Fruit fly (Drosophila melanogaster): Measurements from ENCODE around the gene Ilp2.

Ilp2 gene

DNA sequence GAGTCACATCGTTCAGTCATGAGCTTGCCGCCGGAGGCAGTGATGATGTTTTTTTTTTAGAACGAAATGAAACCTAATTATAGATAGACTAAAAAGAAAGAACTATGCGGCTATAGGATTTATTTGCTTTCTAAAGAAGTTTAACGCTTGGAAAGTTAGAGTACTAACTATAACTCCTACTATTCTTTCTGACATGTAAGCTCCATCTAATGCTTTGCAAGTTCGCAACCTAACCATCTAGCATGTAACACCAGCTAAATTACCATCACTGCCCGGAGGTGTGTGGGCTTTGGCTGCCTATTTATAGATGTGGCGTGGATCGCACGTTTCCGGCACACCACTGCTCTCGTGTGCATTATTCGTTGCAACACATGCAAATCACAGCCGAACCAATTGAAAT, 42.5 kb downstream of the Ilp2 start:
- TF ChIP-seq h (GFP tag; optimal IDR thresholded peaks at IDR 0.05) (no peak), HLH106 (tag; optimal IDR thresholded peaks at IDR 0.05) (no peak), GATAd (GFP tag; optimal IDR thresholded peaks at IDR 0.05) (no peak), sv (GFP tag; optimal IDR thresholded peaks at IDR 0.05) (no peak), Hnf4 (GFP tag; optimal IDR thresholded peaks at IDR 0.05) (no peak), Dfd (GFP tag; optimal IDR thresholded peaks at IDR 0.05) (no peak), lola (GFP tag; optimal IDR thresholded peaks at IDR 0.05) (no peak), Myc (optimal IDR thresholded peaks at IDR 0.05) (no peak), OdsH (GFP tag; optimal IDR thresholded peaks at IDR 0.05) (no peak), dl (GFP tag; optimal IDR thresholded peaks at IDR 0.05; ENCODE audit: insufficient read depth in 1 of 2, partially characterized antibody in 2 of 2) (no peak), fru (GFP tag; optimal IDR thresholded peaks at IDR 0.05) (no peak), pan (optimal IDR thresholded peaks at IDR 0.05) (no peak), CG9705 (GFP tag; optimal IDR thresholded peaks at IDR 0.05) (no peak)

DNA sequence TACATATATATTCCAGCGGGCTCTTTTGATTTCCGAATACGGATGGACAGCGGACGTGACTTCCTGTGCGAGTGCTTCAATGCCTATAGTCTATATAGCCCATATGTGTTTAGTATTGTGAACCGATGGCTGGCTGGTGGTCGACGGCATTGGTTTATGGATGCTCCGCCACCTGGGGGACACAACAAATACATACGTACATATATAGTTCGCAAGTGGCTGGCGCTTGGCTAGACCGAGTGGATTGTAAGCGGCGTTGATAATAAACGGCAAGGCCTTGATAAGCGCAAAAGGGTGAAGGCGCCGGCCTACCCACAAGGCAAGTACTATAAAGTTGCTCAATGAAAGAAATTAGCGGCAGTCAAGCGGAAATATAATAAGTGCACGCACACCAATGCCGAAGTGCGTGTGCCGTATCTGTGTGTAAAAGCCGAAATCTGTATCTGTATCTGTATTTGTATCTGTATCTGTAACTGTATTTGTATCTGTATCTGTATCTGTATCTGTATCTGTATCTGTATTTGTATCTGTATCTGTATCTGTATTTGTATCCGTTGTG, 46.6 kb downstream of the Ilp2 start:
- TF ChIP-seq sage (GFP tag; optimal IDR thresholded peaks at IDR 0.05) = no peak
- TF ChIP-seq Rel (GFP tag; optimal IDR thresholded peaks at IDR 0.05) = no peak
- peak; percentile 21 for TF ChIP-seq Rel (tag; optimal IDR thresholded peaks at IDR 0.05)
- TF ChIP-seq Hr83 (GFP tag; optimal IDR thresholded peaks at IDR 0.05; ENCODE audit: poor library complexity, severe bottlenecking) = no peak
- no peak for TF ChIP-seq dsf (GFP tag; optimal IDR thresholded peaks at IDR 0.05; ENCODE audit: borderline replicate concordance)
- TF ChIP-seq usp (GFP tag; optimal IDR thresholded peaks at IDR 0.05) = no peak
- peak; percentile 11 for TF ChIP-seq sv (GFP tag; optimal IDR thresholded peaks at IDR 0.05)

DNA sequence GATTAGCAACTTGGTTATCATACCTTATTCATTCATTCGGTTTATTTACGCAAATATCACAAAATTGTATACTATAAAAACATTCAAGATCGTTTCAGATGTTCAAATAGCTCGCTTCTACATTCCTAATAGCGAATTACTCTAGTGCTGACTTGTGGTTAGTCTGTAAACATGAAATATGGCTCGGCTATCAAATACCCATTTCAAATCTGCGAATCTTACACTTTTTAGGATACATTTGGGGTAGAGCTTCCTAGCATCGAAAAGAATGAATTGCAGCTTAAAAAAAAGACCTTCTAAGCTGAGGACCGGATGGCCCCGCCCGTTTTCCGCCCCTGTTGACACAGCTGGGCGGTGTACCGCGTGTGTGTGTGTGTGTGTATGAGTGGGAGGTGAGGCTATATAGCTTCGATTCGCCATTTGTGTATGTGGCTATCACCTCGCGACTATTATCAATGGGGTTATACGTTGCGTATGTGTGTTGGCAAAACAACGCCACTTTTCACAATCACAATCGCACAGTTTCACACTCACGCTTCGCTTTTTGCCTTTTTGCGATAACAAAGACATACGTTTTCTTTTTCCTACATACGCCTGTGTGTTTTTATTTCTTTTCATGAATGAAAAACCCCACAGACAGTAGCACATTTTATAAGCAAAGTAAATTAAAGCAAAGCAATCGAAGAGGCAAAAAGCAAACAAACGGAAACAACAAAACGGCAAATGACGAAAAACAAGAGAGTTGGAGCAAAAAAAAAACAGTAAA, 47.3 kb downstream of the Ilp2 start:
- TF ChIP-seq HLH106 (tag; optimal IDR thresholded peaks at IDR 0.05) (no peak), fru (GFP tag; optimal IDR thresholded peaks at IDR 0.05) (no peak), Rel (GFP tag; optimal IDR thresholded peaks at IDR 0.05) (no peak), Rel (tag; optimal IDR thresholded peaks at IDR 0.05) (peak; percentile 89)

DNA sequence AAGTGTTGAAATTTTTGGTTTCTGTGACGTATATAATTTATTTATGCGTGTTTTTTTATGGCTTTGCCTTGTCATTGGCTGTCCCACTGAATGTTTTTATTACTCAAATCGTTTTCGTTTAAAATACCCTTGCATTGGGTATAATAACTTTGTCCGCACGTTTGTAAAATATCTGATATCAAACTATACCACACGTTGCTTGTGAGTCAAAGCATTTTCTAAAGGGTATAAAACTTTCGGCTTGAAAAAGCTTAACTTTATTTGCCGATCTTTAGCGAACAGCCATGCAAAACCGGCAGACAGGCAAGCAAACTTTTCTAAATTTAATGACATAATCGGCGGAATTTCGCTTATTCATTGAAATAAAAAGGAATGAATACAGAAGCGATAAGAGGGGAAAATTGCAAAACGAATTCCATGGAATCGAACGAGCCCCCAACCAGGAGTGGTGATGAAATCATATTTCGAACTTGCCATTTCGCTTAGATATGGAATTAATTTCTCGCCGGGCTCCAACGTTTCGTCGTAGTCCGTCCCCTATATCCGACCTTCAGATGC, 48.0 kb downstream of the Ilp2 start:
- TF ChIP-seq ey (GFP tag; optimal IDR thresholded peaks at IDR 0.05) (peak; percentile 60), Mio (GFP tag; optimal IDR thresholded peaks at IDR 0.05) (no peak), br (GFP tag; optimal IDR thresholded peaks at IDR 0.05) (peak; percentile 32), N (GFP tag; optimal IDR thresholded peaks at IDR 0.05) (no peak), rgr (GFP tag; optimal IDR thresholded peaks at IDR 0.05) (peak; percentile 65), Dif (GFP tag; optimal IDR thresholded peaks at IDR 0.05; ENCODE audit: partially characterized antibody) (no peak), OdsH (GFP tag; optimal IDR thresholded peaks at IDR 0.05) (peak; percentile 28), psq (GFP tag; optimal IDR thresholded peaks at IDR 0.05) (peak; percentile 44), dsf (GFP tag; optimal IDR thresholded peaks at IDR 0.05; ENCODE audit: borderline replicate concordance) (no peak), Hnf4 (GFP tag; optimal IDR thresholded peaks at IDR 0.05) (no peak), dmrt93B (GFP tag; optimal IDR thresholded peaks at IDR 0.05) (no peak), foxo (GFP tag; optimal IDR thresholded peaks at IDR 0.05) (peak in 1 of 2 experiments; percentile 54), Vsx2 (GFP tag; optimal IDR thresholded peaks at IDR 0.05; ENCODE audit: partially characterized antibody) (no peak), woc (GFP tag; optimal IDR thresholded peaks at IDR 0.05) (peak; percentile 41), Sp1 (GFP tag; optimal IDR thresholded peaks at IDR 0.05) (peak; percentile 16), h (GFP tag; optimal IDR thresholded peaks at IDR 0.05) (peak; percentile 61), fru (GFP tag; optimal IDR thresholded peaks at IDR 0.05) (peak; percentile 9), HLH106 (tag; optimal IDR thresholded peaks at IDR 0.05) (peak; percentile 49)

DNA sequence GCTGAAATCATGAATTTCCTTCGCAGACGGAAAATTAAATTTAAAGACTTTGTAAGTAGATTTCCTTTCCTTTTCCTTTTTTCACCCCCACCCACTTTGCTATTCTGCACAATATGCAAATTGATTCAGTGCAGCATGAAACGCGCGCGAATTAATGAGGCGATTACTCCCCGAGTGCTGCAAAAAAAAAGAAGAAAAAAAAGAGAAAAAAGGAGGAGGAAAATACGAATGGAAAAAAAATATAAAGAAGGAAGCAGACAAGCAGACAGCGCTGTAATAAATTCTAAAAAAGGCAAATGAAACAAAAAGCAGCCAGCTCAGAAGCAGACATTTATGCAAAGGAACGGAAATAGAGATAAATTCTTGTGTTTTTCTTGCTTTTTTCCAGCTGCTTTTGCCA, 49.2 kb downstream of the Ilp2 start:
- TF ChIP-seq Hr78 (GFP tag; optimal IDR thresholded peaks at IDR 0.05) = no peak
- TF ChIP-seq woc (GFP tag; optimal IDR thresholded peaks at IDR 0.05) = no peak
- TF ChIP-seq CG9705 (GFP tag; optimal IDR thresholded peaks at IDR 0.05) = no peak
- TF ChIP-seq dl (GFP tag; optimal IDR thresholded peaks at IDR 0.05; ENCODE audit: insufficient read depth in 1 of 2, partially characterized antibody in 2 of 2) = no peak
- no peak for TF ChIP-seq usp (GFP tag; optimal IDR thresholded peaks at IDR 0.05)
- TF ChIP-seq Abd-B (GFP tag; optimal IDR thresholded peaks at IDR 0.05) = no peak
- no peak for TF ChIP-seq Myc (optimal IDR thresholded peaks at IDR 0.05)
- no peak for TF ChIP-seq Rel (GFP tag; optimal IDR thresholded peaks at IDR 0.05)
- TF ChIP-seq Rel (tag; optimal IDR thresholded peaks at IDR 0.05) = no peak
- no peak for TF ChIP-seq fru (GFP tag; optimal IDR thresholded peaks at IDR 0.05)
- TF ChIP-seq Hr83 (GFP tag; optimal IDR thresholded peaks at IDR 0.05; ENCODE audit: poor library complexity, severe bottlenecking) = no peak
- TF ChIP-seq CG32264 (GFP tag; optimal IDR thresholded peaks at IDR 0.05) = no peak
- TF ChIP-seq tai (GFP tag; optimal IDR thresholded peaks at IDR 0.05) = no peak
- TF ChIP-seq ey (GFP tag; optimal IDR thresholded peaks at IDR 0.05) = no peak
- no peak for TF ChIP-seq Vsx2 (GFP tag; optimal IDR thresholded peaks at IDR 0.05; ENCODE audit: partially characterized antibody)
- no peak for TF ChIP-seq Mio (GFP tag; optimal IDR thresholded peaks at IDR 0.05)
- no peak for TF ChIP-seq CrebA (GFP tag; optimal IDR thresholded peaks at IDR 0.05; ENCODE audit: borderline replicate concordance)
- no peak for TF ChIP-seq sage (GFP tag; optimal IDR thresholded peaks at IDR 0.05)
- TF ChIP-seq sv (GFP tag; optimal IDR thresholded peaks at IDR 0.05) = no peak
- no peak for TF ChIP-seq GATAd (GFP tag; optimal IDR thresholded peaks at IDR 0.05)
- TF ChIP-seq pan (optimal IDR thresholded peaks at IDR 0.05) = no peak

Data from whole organism, wandering third instar larva.